Fruit fly (Drosophila melanogaster) whole organism, embryonic: ENCODE data around the gene CG33986.

ENCODE experiments used
- Asciz ChIP-seq: fragments of 200-800 bp; sonication (Bioruptor generic); optimal IDR thresholded peaks from 2 replicates; lab custom pipeline; 2017; ENCODE audit warnings: missing biosample characterization, mild to moderate bottlenecking, missing genetic modification characterization, missing genetic modification reagents
- Atf6 ChIP-seq: fragments of 200-800 bp; sonication (Bioruptor generic); IDR thresholded peaks from 2 replicates; pipeline ENCODE4 v1.3.6; 2022; ENCODE audit warnings: missing biosample characterization, missing genetic modification characterization
- CG12236 ChIP-seq: fragments of 200-800 bp; sonication (Bioruptor generic); optimal IDR thresholded peaks from 2 replicates; lab custom pipeline; 2016; ENCODE audit warnings: missing biosample characterization, missing genetic modification characterization
- CG15269 ChIP-seq: fragments of 200-800 bp; sonication (Bioruptor generic); optimal IDR thresholded peaks from 2 replicates; lab custom pipeline; 2018; ENCODE audit warnings: missing biosample characterization, mild to moderate bottlenecking, missing genetic modification characterization, moderate library complexity
- CG16779 ChIP-seq: fragments of 200-800 bp; sonication (Bioruptor generic); IDR thresholded peaks from 2 replicates; pipeline ENCODE4 v1.3.6; 2022; ENCODE audit warnings: missing biosample characterization, missing genetic modification characterization
- CG17359 ChIP-seq: fragments of 200-800 bp; sonication (Bioruptor generic); optimal IDR thresholded peaks from 3 replicates; lab custom pipeline; 2018; ENCODE audit warnings: missing biosample characterization, mild to moderate bottlenecking, missing genetic modification characterization, moderate library complexity
- CG31224 ChIP-seq: fragments of 200-800 bp; sonication (Bioruptor generic); IDR thresholded peaks from 2 replicates; pipeline ENCODE4 v1.3.6; 2022; ENCODE audit warnings: missing biosample characterization, missing genetic modification characterization
- CG32772 ChIP-seq: fragments of 200-800 bp; sonication (Bioruptor generic); IDR thresholded peaks from 2 replicates; pipeline ENCODE4 v1.3.6; 2022; ENCODE audit warnings: missing biosample characterization, missing genetic modification characterization
- CG33557 ChIP-seq: fragments of 200-800 bp; sonication (Bioruptor generic); optimal IDR thresholded peaks from 2 replicates; lab custom pipeline; 2019; ENCODE audit warnings: missing biosample characterization, mild to moderate bottlenecking, missing genetic modification characterization, moderate library complexity
- CG43689 ChIP-seq: fragments of 200-800 bp; sonication (Bioruptor generic); IDR thresholded peaks from 2 replicates; pipeline ENCODE4 v1.3.6; 2022; ENCODE audit warnings: missing biosample characterization, missing genetic modification characterization
- CG4820 ChIP-seq: fragments of 200-800 bp; sonication (Bioruptor generic); optimal IDR thresholded peaks from 3 replicates; lab custom pipeline; 2016; ENCODE audit warnings: missing biosample characterization, missing genetic modification characterization
- CG5180 ChIP-seq: fragments of 200-800 bp; sonication (Bioruptor generic); optimal IDR thresholded peaks from 3 replicates; lab custom pipeline; 2017; ENCODE audit warnings: missing biosample characterization, missing genetic modification characterization, mild to moderate bottlenecking, moderate library complexity, missing genetic modification reagents
- CG6254 ChIP-seq: fragments of 200-800 bp; sonication (Bioruptor generic); optimal IDR thresholded peaks from 3 replicates; lab custom pipeline; 2017; ENCODE audit warnings: mild to moderate bottlenecking, missing biosample characterization, missing genetic modification reagents, missing genetic modification characterization
- CG7357 ChIP-seq: fragments of 200-800 bp; sonication (Bioruptor generic); IDR thresholded peaks from 3 replicates; pipeline ENCODE4 v1.3.6; 2022; ENCODE audit warnings: missing biosample characterization, missing genetic modification characterization
- CG8924 ChIP-seq: fragments of 200-800 bp; optimal IDR thresholded peaks from 3 replicates; lab custom pipeline; 2019; ENCODE audit warnings: missing biosample characterization, mild to moderate bottlenecking, missing genetic modification characterization, moderate library complexity
- CG9797 ChIP-seq: fragments of 200-800 bp; sonication (Bioruptor generic); optimal IDR thresholded peaks from 3 replicates; lab custom pipeline; 2018; ENCODE audit warnings: missing biosample characterization, mild to moderate bottlenecking, missing genetic modification characterization
- Doc2 ChIP-seq: fragments of 200-800 bp; sonication (Bioruptor generic); IDR thresholded peaks from 2 replicates; pipeline ENCODE4 v1.3.6; 2022; ENCODE audit warnings: missing biosample characterization, missing genetic modification characterization
- Hey ChIP-seq: fragments of 200-800 bp; sonication (Bioruptor generic); optimal IDR thresholded peaks from 3 replicates; lab custom pipeline; 2018; ENCODE audit warnings: missing biosample characterization, mild to moderate bottlenecking, missing genetic modification characterization
- Hmx ChIP-seq: fragments of 200-800 bp; sonication (Bioruptor generic); optimal IDR thresholded peaks from 2 replicates; lab custom pipeline; 2016; ENCODE audit warnings: missing biosample characterization, missing genetic modification characterization
- Jarid2 ChIP-seq: fragments of 200-800 bp; sonication (Bioruptor generic); optimal IDR thresholded peaks from 3 replicates; lab custom pipeline; 2017; ENCODE audit warnings: mild to moderate bottlenecking, missing biosample characterization, missing genetic modification reagents, missing genetic modification characterization
- Med ChIP-seq: fragments of 200-800 bp; sonication (Bioruptor generic); peaks from one replicate; lab custom pipeline; 2016; ENCODE audit warnings: missing biosample characterization, missing genetic modification characterization, mild to moderate bottlenecking, inconsistent platforms, moderate library complexity
- NFAT ChIP-seq: fragments of 200-800 bp; sonication (Bioruptor generic); IDR thresholded peaks from 2 replicates; pipeline ENCODE4 v1.3.6; 2022; ENCODE audit warnings: missing biosample characterization, missing genetic modification characterization
- NfI ChIP-seq: fragments of 200-800 bp; sonication (Bioruptor generic); optimal IDR thresholded peaks from 3 replicates; lab custom pipeline; 2018; ENCODE audit warnings: missing biosample characterization, mild to moderate bottlenecking, missing genetic modification characterization, moderate library complexity
- PHDP ChIP-seq: fragments of 200-800 bp; sonication (Bioruptor generic); optimal IDR thresholded peaks from 3 replicates; lab custom pipeline; 2018; ENCODE audit warnings: missing biosample characterization, mild to moderate bottlenecking, missing genetic modification characterization, moderate library complexity
- Sox100B ChIP-seq: fragments of 200-800 bp; sonication (Bioruptor generic); optimal IDR thresholded peaks from 3 replicates; lab custom pipeline; 2018; ENCODE audit warnings: missing biosample characterization, mild to moderate bottlenecking, missing genetic modification characterization
- Stat92E ChIP-seq, 3 experiments: fragments of >200 bp in 2 of 3; fragments of 200-800 bp in 1 of 3; sonication (Bioruptor generic) in 1 of 3; optimal IDR thresholded peaks; 2 replicates each; lab custom pipeline; 2017 to 2019; ENCODE audit warnings: missing biosample characterization in 3 of 3, missing genetic modification characterization in 3 of 3, mild to moderate bottlenecking in 1 of 3, moderate library complexity in 1 of 3
- Xrp1 ChIP-seq: fragments of 200-800 bp; sonication (Bioruptor generic); IDR thresholded peaks from 2 replicates; pipeline ENCODE4 v1.3.6; 2022; ENCODE audit warnings: missing biosample characterization, missing genetic modification characterization
- ab ChIP-seq: fragments of 200-800 bp; sonication (Bioruptor generic); optimal IDR thresholded peaks from 2 replicates; lab custom pipeline; 2016; ENCODE audit warnings: missing biosample characterization, missing genetic modification characterization
- bcd ChIP-seq: fragments of 200-800 bp; sonication (Bioruptor generic); optimal IDR thresholded peaks from 2 replicates; lab custom pipeline; 2017; ENCODE audit warnings: missing biosample characterization, mild to moderate bottlenecking, missing genetic modification characterization
- cas ChIP-seq: fragments of 200-800 bp; sonication (Bioruptor generic); IDR thresholded peaks from 2 replicates; pipeline ENCODE4 v1.3.6; 2022; ENCODE audit warnings: missing biosample characterization, missing genetic modification characterization
- caup ChIP-seq: fragments of 200-800 bp; sonication (Bioruptor generic); optimal IDR thresholded peaks from 3 replicates; lab custom pipeline; 2017; ENCODE audit warnings: missing biosample characterization, mild to moderate bottlenecking, missing genetic modification characterization, moderate library complexity; ENCODE audit not compliant: severe bottlenecking
- cg ChIP-seq: fragments of 200-800 bp; sonication (Bioruptor generic); optimal IDR thresholded peaks from 3 replicates; lab custom pipeline; 2019; ENCODE audit warnings: missing biosample characterization, mild to moderate bottlenecking, missing genetic modification characterization, moderate library complexity
- dmrt11E ChIP-seq: fragments of 200-800 bp; sonication (Bioruptor generic); optimal IDR thresholded peaks from 3 replicates; lab custom pipeline; 2018; ENCODE audit warnings: missing biosample characterization, mild to moderate bottlenecking, missing genetic modification characterization, moderate library complexity
- ems ChIP-seq: fragments of 200-800 bp; sonication (Bioruptor generic); optimal IDR thresholded peaks from 3 replicates; lab custom pipeline; 2016; ENCODE audit warnings: missing biosample characterization, missing genetic modification characterization
- gcm ChIP-seq: fragments of 200-800 bp; sonication (Bioruptor generic); optimal IDR thresholded peaks from 2 replicates; lab custom pipeline; 2019; ENCODE audit warnings: missing biosample characterization, mild to moderate bottlenecking, missing genetic modification characterization, moderate library complexity
- gcm2 ChIP-seq: fragments of 200-800 bp; sonication (Bioruptor generic); optimal IDR thresholded peaks from 2 replicates; lab custom pipeline; 2016; ENCODE audit warnings: missing biosample characterization, missing genetic modification characterization
- gem ChIP-seq: fragments of 200-800 bp; sonication (Bioruptor generic); optimal IDR thresholded peaks from 2 replicates; lab custom pipeline; 2019; ENCODE audit warnings: missing biosample characterization, mild to moderate bottlenecking, missing genetic modification characterization, moderate library complexity
- ind ChIP-seq: fragments of 200-800 bp; sonication (Bioruptor generic); optimal IDR thresholded peaks from 3 replicates; lab custom pipeline; 2016; ENCODE audit warnings: missing biosample characterization, missing genetic modification characterization
- kni ChIP-seq: fragments of 200-800 bp; sonication (Bioruptor generic); optimal IDR thresholded peaks from 3 replicates; lab custom pipeline; 2017; ENCODE audit warnings: mild to moderate bottlenecking, missing biosample characterization, missing genetic modification reagents, missing genetic modification characterization
- lab ChIP-seq: fragments of 200-800 bp; sonication (Bioruptor generic); optimal IDR thresholded peaks from 3 replicates; lab custom pipeline; 2017; ENCODE audit warnings: missing biosample characterization, missing genetic modification characterization, mild to moderate bottlenecking, moderate library complexity, missing genetic modification reagents
- pan ChIP-seq, 4 experiments: fragments of >200 bp in 3 of 4; fragments of 200-800 bp in 1 of 4; sonication (Bioruptor generic) in 1 of 4; optimal IDR thresholded peaks in 3 of 4; IDR thresholded peaks in 1 of 4; 2 replicates each; pipeline versions ENCODE4 v1.3.6 to Lab custom; 2017 to 2022; ENCODE audit warnings: missing biosample characterization in 2 of 4, missing genetic modification characterization in 2 of 4, mixed read lengths in 1 of 4
- phol ChIP-seq: fragments of 200-800 bp; sonication (Bioruptor generic); optimal IDR thresholded peaks from 3 replicates; lab custom pipeline; 2018; ENCODE audit warnings: missing biosample characterization, mild to moderate bottlenecking, missing genetic modification characterization, moderate library complexity
- pzg ChIP-seq: fragments of 200-800 bp; sonication (Bioruptor generic); optimal IDR thresholded peaks from 3 replicates; lab custom pipeline; 2018; ENCODE audit warnings: missing biosample characterization, mild to moderate bottlenecking, missing genetic modification characterization, moderate library complexity
- run ChIP-seq: fragments of 200-800 bp; sonication (Bioruptor generic); optimal IDR thresholded peaks from 3 replicates; lab custom pipeline; 2018; ENCODE audit warnings: missing biosample characterization, mild to moderate bottlenecking, missing genetic modification characterization
- sima ChIP-seq: fragments of 200-800 bp; sonication (Bioruptor generic); optimal IDR thresholded peaks from 2 replicates; lab custom pipeline; 2016; ENCODE audit warnings: missing biosample characterization, missing genetic modification characterization
- sisA ChIP-seq: fragments of 200-800 bp; sonication (Bioruptor generic); IDR thresholded peaks from 2 replicates; pipeline ENCODE4 v1.3.6; 2022; ENCODE audit warnings: missing biosample characterization, missing genetic modification characterization
- slou ChIP-seq: fragments of 200-800 bp; sonication (Bioruptor generic); optimal IDR thresholded peaks from 3 replicates; lab custom pipeline; 2016; ENCODE audit warnings: missing biosample characterization, missing genetic modification characterization
- slp2 ChIP-seq: fragments of 200-800 bp; sonication (Bioruptor generic); optimal IDR thresholded peaks from 2 replicates; lab custom pipeline; 2016; ENCODE audit warnings: missing biosample characterization, missing genetic modification characterization
- wor ChIP-seq: fragments of 200-800 bp; sonication (Bioruptor generic); IDR thresholded peaks from 2 replicates; pipeline ENCODE4 v1.3.6; 2022; ENCODE audit warnings: missing biosample characterization, missing genetic modification characterization
- zfh1 ChIP-seq: fragments of 200-800 bp; sonication (Bioruptor generic); IDR thresholded peaks from 3 replicates; pipeline ENCODE4 v1.3.6; 2022; ENCODE audit warnings: missing biosample characterization, missing genetic modification characterization

Gene CG33986

DNA sequence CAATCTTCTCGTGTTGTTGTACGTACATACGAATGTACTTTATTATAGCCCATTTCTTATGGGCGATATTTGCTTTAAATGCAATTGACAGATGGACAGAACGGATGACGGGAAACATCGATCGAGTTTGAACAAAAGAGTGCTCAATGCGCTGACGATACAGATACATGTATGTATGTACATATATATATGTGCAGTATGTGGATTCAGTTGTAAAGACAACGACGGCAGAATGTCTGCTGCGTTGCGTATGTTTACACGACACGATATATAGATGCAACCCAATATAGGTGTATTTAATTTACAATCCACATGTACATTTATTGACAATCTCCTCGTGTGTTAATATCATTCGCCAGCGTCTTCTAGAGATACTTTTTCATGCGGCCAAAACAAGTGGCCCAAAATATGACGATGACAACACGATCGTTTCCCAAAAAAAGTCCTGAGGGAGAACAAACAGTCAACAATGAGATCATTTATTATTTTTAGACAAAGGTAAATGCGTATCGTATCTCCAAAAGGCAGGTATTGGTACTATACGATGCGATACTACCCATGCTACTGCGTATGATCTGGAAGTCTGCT, 5.7 kb upstream of the CG33986 start (continued):
- TF ChIP-seq CG5180 (GFP tag; lab: Kevin White, UChicago) (peak; percentile 33), bcd (no peak), CG9797 (GFP tag; lab: Kevin White, UChicago) (no peak), ems (GFP tag; lab: Kevin White, UChicago) (no peak), Stat92E (GFP tag; optimal IDR thresholded peaks at IDR 0.05; lab: Kevin White, UChicago) (no peak), phol (tag; lab: Kevin White, UChicago) (no peak), CG8924 (tag; lab: Kevin White, UChicago) (peak; percentile 3), CG43689 (no peak), lab (GFP tag; lab: Kevin White, UChicago) (peak; percentile 24), Sox100B (peak; percentile 29), wor (GFP tag; lab: Robert Waterston, UW) (no peak), ind (no peak), CG33557 (peak; percentile 57), caup (GFP tag; lab: Kevin White, UChicago) (no peak), slou (GFP tag; lab: Kevin White, UChicago) (no peak), CG4820 (GFP tag; lab: Kevin White, UChicago) (no peak), kni (peak; percentile 76), gcm2 (GFP tag; lab: Kevin White, UChicago) (no peak), CG17359 (tag; lab: Kevin White, UChicago) (peak; percentile 31), zfh1 (GFP tag; lab: Robert Waterston, UW) (no peak), pan (optimal IDR thresholded peaks at IDR 0.05; lab: Kevin White, UChicago) (no peak), pan (GFP tag; optimal IDR thresholded peaks at IDR 0.05 in 1 of 2, IDR thresholded peaks at IDR 0.05 in 1 of 2) (no peak), NFAT (no peak), run (tag; lab: Kevin White, UChicago) (no peak), cg (GFP tag; lab: Kevin White, UChicago) (peak; percentile 19), ab (GFP tag; lab: Kevin White, UChicago) (no peak), Doc2 (GFP tag; lab: Robert Waterston, UW) (no peak), dmrt11E (tag; lab: Kevin White, UChicago) (no peak), gcm (GFP tag; lab: Kevin White, UChicago) (no peak), Asciz (GFP tag; lab: Kevin White, UChicago) (peak; percentile 43), CG32772 (GFP tag; lab: Robert Waterston, UW) (no peak), PHDP (tag; lab: Kevin White, UChicago) (no peak), CG15269 (tag; lab: Kevin White, UChicago) (no peak), Hey (tag; lab: Kevin White, UChicago) (no peak), CG31224 (no peak), gem (tag; lab: Kevin White, UChicago) (no peak), CG6254 (peak; percentile 1), Atf6 (no peak), NfI (GFP tag; lab: Kevin White, UChicago) (no peak), CG16779 (GFP tag; lab: Robert Waterston, UW) (no peak), Med (GFP tag; lab: Kevin White, UChicago) (peak; percentile 36), Hmx (no peak), pzg (no peak), Jarid2 (no peak), Xrp1 (GFP tag; lab: Robert Waterston, UW) (no peak), slp2 (no peak), CG7357 (GFP tag; lab: Robert Waterston, UW) (no peak), sisA (no peak), sima (GFP tag; lab: Kevin White, UChicago) (no peak), cas (GFP tag; lab: Robert Waterston, UW) (no peak), CG12236 (no peak)
